Worm (Caenorhabditis elegans): ENCODE results near the gene T19H12.2.

Gene T19H12.2

ce11 chrV:4889976-4890479, at the start of gene T19H12.2:
T19H12.2 (plus strand) TSS chrV:4890429.
- TF ChIP-seq nhr-67 (tag; optimal IDR thresholded peaks at IDR 0.05) (no peak), lin-15B (tag; optimal IDR thresholded peaks at IDR 0.05) (no peak), unc-39 (tag; optimal IDR thresholded peaks at IDR 0.05) (no peak), ceh-28 (tag; optimal IDR thresholded peaks at IDR 0.05) (no peak), sea-2 (GFP tag; optimal IDR thresholded peaks at IDR 0.05) (no peak), pha-4 (tag; optimal IDR thresholded peaks at IDR 0.05) (no peak), egl-27 (tag; optimal IDR thresholded peaks at IDR 0.05) (no peak), nhr-11 (tag; optimal IDR thresholded peaks at IDR 0.05) (no peak)

- TF ChIP-seq jun-1 (tag; optimal IDR thresholded peaks at IDR 0.05) (no peak), nfya-1 (tag; optimal IDR thresholded peaks at IDR 0.05; ENCODE audit: insufficient read depth) (no peak), ztf-4 (tag; optimal IDR thresholded peaks at IDR 0.05) (no peak), nhr-76 (tag; optimal IDR thresholded peaks at IDR 0.05) (no peak), ceh-28 (tag; optimal IDR thresholded peaks at IDR 0.05) (no peak), ceh-16 (tag; optimal IDR thresholded peaks at IDR 0.05) (no peak), aly-2 (tag; optimal IDR thresholded peaks at IDR 0.05) (no peak), mml-1 (tag; optimal IDR thresholded peaks at IDR 0.05) (no peak), ceh-9 (tag; optimal IDR thresholded peaks at IDR 0.05) (no peak), skn-1 (tag; optimal IDR thresholded peaks at IDR 0.05) (no peak), egl-5 (tag; optimal IDR thresholded peaks at IDR 0.05) (no peak), elt-1 (tag; optimal IDR thresholded peaks at IDR 0.05) (no peak), nhr-11 (tag; optimal IDR thresholded peaks at IDR 0.05) (no peak), daf-12 (tag; optimal IDR thresholded peaks at IDR 0.05) (no peak), elt-3 (tag; optimal IDR thresholded peaks at IDR 0.05) (no peak), unc-62 (GFP tag; optimal IDR thresholded peaks at IDR 0.05) (no peak), zag-1 (tag; optimal IDR thresholded peaks at IDR 0.05) (no peak)
These were observed 49.0 kb upstream of the T19H12.2 start, which contains the start of gene cwp-1 for ce11 chrV:4841179-4841578. cwp-1 (minus strand) TSS chrV:4841279.

ce11 chrV:4842544-4842943, 47.7 kb upstream of the T19H12.2 start, which contains the start of the genes cwp-2 and cwp-3:
cwp-2 (minus strand) TSS chrV:4842644.
cwp-3 (plus strand) TSS chrV:4842836.
- TF ChIP-seq nhr-28 (tag; optimal IDR thresholded peaks at IDR 0.05) (no peak), nhr-237 (tag; optimal IDR thresholded peaks at IDR 0.05) (no peak), fos-1 (tag; optimal IDR thresholded peaks at IDR 0.05) (no peak), mml-1 (tag; optimal IDR thresholded peaks at IDR 0.05) (no peak), nhr-12 (tag; optimal IDR thresholded peaks at IDR 0.05) (no peak), elt-2 (tag; optimal IDR thresholded peaks at IDR 0.05) (no peak), ceh-28 (tag; optimal IDR thresholded peaks at IDR 0.05) (no peak), lsy-12 (tag; optimal IDR thresholded peaks at IDR 0.05) (no peak), ztf-11 (tag; optimal IDR thresholded peaks at IDR 0.05) (no peak), jun-1 (tag; optimal IDR thresholded peaks at IDR 0.05) (no peak), fkh-10 (GFP tag; optimal IDR thresholded peaks at IDR 0.05) (no peak), nhr-25 (tag; optimal IDR thresholded peaks at IDR 0.05) (no peak), daf-12 (tag; optimal IDR thresholded peaks at IDR 0.05) (no peak)

DNA sequence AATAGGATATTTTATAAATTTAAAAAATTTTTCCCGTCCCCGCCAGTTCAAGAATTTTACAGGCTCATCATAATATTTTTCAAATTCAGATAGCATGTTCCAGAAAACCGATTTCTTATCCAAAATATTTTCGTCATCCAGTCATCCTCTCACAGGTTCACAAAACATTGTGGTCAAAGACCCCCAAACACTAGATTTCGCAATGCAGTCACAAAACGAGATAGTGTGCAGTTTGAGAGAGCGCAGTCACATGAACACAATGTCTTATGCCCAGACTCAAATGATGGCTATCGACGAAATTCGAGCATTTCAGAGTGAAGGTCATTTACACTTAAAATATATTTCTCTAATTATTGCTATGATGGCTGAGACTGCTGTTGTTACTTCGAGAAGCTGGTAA, 45.6 kb upstream of the T19H12.2 start, which contains the start of gene abhd-5.2:
Gene abhd-5.2, plus strand, starts transcription at position 95 of the 400 bp plus-strand sequence.
- TF ChIP-seq pqm-1 (tag; optimal IDR thresholded peaks at IDR 0.05), result peak; percentile 39
- no peak for TF ChIP-seq egl-5 (tag; optimal IDR thresholded peaks at IDR 0.05)
- TF ChIP-seq aly-2 (tag; optimal IDR thresholded peaks at IDR 0.05), result no peak
- TF ChIP-seq nhr-23 (tag; optimal IDR thresholded peaks at IDR 0.05), result peak; percentile 8
- TF ChIP-seq nhr-67 (tag; optimal IDR thresholded peaks at IDR 0.05), result no peak
- TF ChIP-seq R02D3.7 (tag; optimal IDR thresholded peaks at IDR 0.05), result no peak
- TF ChIP-seq unc-39 (tag; optimal IDR thresholded peaks at IDR 0.05), result no peak
- TF ChIP-seq elt-1 (tag; optimal IDR thresholded peaks at IDR 0.05), result no peak
- peak; percentile 29 for TF ChIP-seq lin-15B (tag; optimal IDR thresholded peaks at IDR 0.05)
- no peak for TF ChIP-seq ZK546.5 (tag; optimal IDR thresholded peaks at IDR 0.05)
- TF ChIP-seq daf-12 (tag; optimal IDR thresholded peaks at IDR 0.05), result no peak
- TF ChIP-seq nhr-12 (tag; optimal IDR thresholded peaks at IDR 0.05), result no peak
- TF ChIP-seq fkh-2 (tag; optimal IDR thresholded peaks at IDR 0.05), result no peak
- TF ChIP-seq nhr-77 (tag; optimal IDR thresholded peaks at IDR 0.05), result no peak
- no peak for TF ChIP-seq skn-1 (tag; optimal IDR thresholded peaks at IDR 0.05)
- TF ChIP-seq pha-4 (tag; optimal IDR thresholded peaks at IDR 0.05), result peak; percentile 50
- no peak for TF ChIP-seq nhr-43 (tag; optimal IDR thresholded peaks at IDR 0.05; ENCODE audit: poor library complexity, severe bottlenecking)
- peak; percentile 26 for TF ChIP-seq elt-2 (tag; optimal IDR thresholded peaks at IDR 0.05)
- TF ChIP-seq ceh-28 (tag; optimal IDR thresholded peaks at IDR 0.05), result peak; percentile 26
- TF ChIP-seq snpc-4 (tag; optimal IDR thresholded peaks at IDR 0.05), result peak; percentile 48
- no peak for TF ChIP-seq fkh-10 (GFP tag; optimal IDR thresholded peaks at IDR 0.05)
- peak; percentile 55 for TF ChIP-seq hmg-11 (tag; optimal IDR thresholded peaks at IDR 0.05)
- no peak for TF ChIP-seq sea-2 (GFP tag; optimal IDR thresholded peaks at IDR 0.05)
- TF ChIP-seq lin-39 (tag; optimal IDR thresholded peaks at IDR 0.05), result peak; percentile 48
- TF ChIP-seq nhr-25 (tag; optimal IDR thresholded peaks at IDR 0.05), result peak; percentile 37
- no peak for TF ChIP-seq ztf-4 (tag; optimal IDR thresholded peaks at IDR 0.05)
- TF ChIP-seq ceh-16 (tag; optimal IDR thresholded peaks at IDR 0.05), result no peak
- TF ChIP-seq nfya-1 (tag; optimal IDR thresholded peaks at IDR 0.05; ENCODE audit: insufficient read depth), result peak; percentile 62
- TF ChIP-seq unc-62 (GFP tag; optimal IDR thresholded peaks at IDR 0.05), result no peak
- no peak for TF ChIP-seq ceh-9 (tag; optimal IDR thresholded peaks at IDR 0.05)
- TF ChIP-seq mdl-1 (tag; optimal IDR thresholded peaks at IDR 0.05), result no peak
- no peak for TF ChIP-seq egl-27 (tag; optimal IDR thresholded peaks at IDR 0.05)
- TF ChIP-seq nhr-237 (tag; optimal IDR thresholded peaks at IDR 0.05), result no peak
- no peak for TF ChIP-seq nhr-11 (tag; optimal IDR thresholded peaks at IDR 0.05)

All from whole organism, L3 larva.